Fruit fly (Drosophila melanogaster) whole organism, embryonic: ENCODE data around the gene Idh3b.

Experiments
- B-H1 ChIP-seq: fragments of 200-800 bp; sonication (Bioruptor generic); IDR thresholded peaks from 3 replicates; pipeline ENCODE4 v1.3.6; 2022; ENCODE audit warnings: missing biosample characterization, missing genetic modification characterization
- CG10267 ChIP-seq: fragments of 200-800 bp; sonication (Bioruptor generic); optimal IDR thresholded peaks from 2 replicates; lab custom pipeline; 2018; ENCODE audit warnings: missing biosample characterization, mild to moderate bottlenecking, missing genetic modification characterization, moderate library complexity
- CG10321 ChIP-seq: fragments of 200-800 bp; sonication (Bioruptor generic); IDR thresholded peaks from 2 replicates; pipeline ENCODE4 v1.3.6; 2022; ENCODE audit warnings: missing biosample characterization, missing genetic modification characterization
- CG2678 ChIP-seq: fragments of 200-800 bp; sonication (Bioruptor generic); optimal IDR thresholded peaks from 3 replicates; lab custom pipeline; 2019; ENCODE audit warnings: missing biosample characterization, mild to moderate bottlenecking, missing genetic modification characterization, moderate library complexity
- CG4730 ChIP-seq: fragments of 200-800 bp; sonication (Bioruptor generic); IDR thresholded peaks from 2 replicates; pipeline ENCODE4 v1.3.6; 2022; ENCODE audit warnings: missing biosample characterization, missing genetic modification characterization
- CG7372 ChIP-seq: fragments of 200-800 bp; sonication (Bioruptor generic); IDR thresholded peaks from 2 replicates; pipeline ENCODE4 v1.3.6; 2022; ENCODE audit warnings: missing biosample characterization, missing genetic modification characterization
- Gsc ChIP-seq: fragments of 200-800 bp; sonication (Bioruptor generic); IDR thresholded peaks from 2 replicates; pipeline ENCODE4 v1.3.6; 2022; ENCODE audit warnings: missing biosample characterization, missing genetic modification characterization
- NFAT ChIP-seq: fragments of 200-800 bp; sonication (Bioruptor generic); IDR thresholded peaks from 2 replicates; pipeline ENCODE4 v1.3.6; 2022; ENCODE audit warnings: missing biosample characterization, missing genetic modification characterization
- NfI ChIP-seq: fragments of 200-800 bp; sonication (Bioruptor generic); optimal IDR thresholded peaks from 3 replicates; lab custom pipeline; 2018; ENCODE audit warnings: missing biosample characterization, mild to moderate bottlenecking, missing genetic modification characterization, moderate library complexity
- ap ChIP-seq: fragments of 200-800 bp; sonication (Bioruptor generic); IDR thresholded peaks from 2 replicates; pipeline ENCODE4 v1.3.6; 2022; ENCODE audit warnings: missing biosample characterization, missing genetic modification characterization
- dan ChIP-seq: fragments of 200-800 bp; sonication (Bioruptor generic); IDR thresholded peaks from 2 replicates; pipeline ENCODE4 v1.3.6; 2022; ENCODE audit warnings: missing biosample characterization, missing genetic modification characterization
- fd96Cb ChIP-seq: fragments of 200-800 bp; sonication (Bioruptor generic); optimal IDR thresholded peaks from 2 replicates; lab custom pipeline; 2018; ENCODE audit warnings: missing biosample characterization, mild to moderate bottlenecking, missing genetic modification characterization, moderate library complexity
- nerfin-1 ChIP-seq: fragments of 200-800 bp; sonication (Bioruptor generic); optimal IDR thresholded peaks from 3 replicates; lab custom pipeline; 2019; ENCODE audit warnings: missing biosample characterization, mild to moderate bottlenecking, missing genetic modification characterization, moderate library complexity

DNA sequence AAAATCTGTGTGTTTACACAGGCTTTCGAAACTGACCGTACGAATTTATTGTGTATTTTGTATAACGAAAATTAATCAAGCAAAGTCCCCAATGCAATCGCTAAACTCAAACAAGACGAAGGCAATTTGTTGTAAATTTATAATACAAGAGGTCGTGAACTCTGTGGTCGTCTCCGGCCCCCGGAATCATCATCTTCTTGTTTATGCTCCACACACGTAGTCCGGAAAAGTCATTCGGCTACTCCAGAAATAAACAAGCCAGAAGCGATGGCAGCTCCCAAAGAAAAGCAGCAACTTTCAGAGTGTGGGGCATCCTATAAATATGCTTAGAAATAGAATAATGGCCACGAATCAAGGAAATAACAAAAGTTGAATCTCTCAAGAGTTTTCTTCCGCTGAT, 34.0 kb upstream of the Idh3b start:
- TF ChIP-seq dan (GFP tag; lab: Robert Waterston, UW) (no peak), CG2678 (no peak), CG4730 (GFP tag; lab: Robert Waterston, UW) (no peak), fd96Cb (no peak), CG10321 (GFP tag; lab: Robert Waterston, UW) (no peak), B-H1 (GFP tag; lab: Robert Waterston, UW) (no peak), NfI (GFP tag; lab: Kevin White, UChicago) (no peak), CG7372 (GFP tag; lab: Robert Waterston, UW) (no peak), CG10267 (tag; lab: Kevin White, UChicago) (no peak), nerfin-1 (tag; lab: Kevin White, UChicago) (no peak), ap (GFP tag; lab: Robert Waterston, UW) (no peak), Gsc (GFP tag; lab: Robert Waterston, UW) (no peak), NFAT (no peak)
